Worm (Caenorhabditis elegans) whole organism, L2 larva: ENCODE data around the gene Y54H5A.2.

Source experiments
- C34F6.9 ChIP-seq: fragments of 150-350 bp; optimal IDR thresholded peaks from 2 replicates; lab custom pipeline; 2014; ENCODE audit warnings: missing biosample characterization, missing genetic modification characterization
- F13H6.1 ChIP-seq: sonication (generic microtip); optimal IDR thresholded peaks from 2 replicates; lab custom pipeline; 2016; ENCODE audit warnings: missing genetic modification characterization, missing compliant biosample characterization
- R02D3.7 ChIP-seq: fragments of 150-350 bp; optimal IDR thresholded peaks from 2 replicates; lab custom pipeline; 2014; ENCODE audit warnings: missing biosample characterization, missing genetic modification characterization
- Y55F3AM.14 ChIP-seq: fragments of 200-800 bp; sonication (Bioruptor generic); optimal IDR thresholded peaks from 2 replicates; lab custom pipeline; 2018; ENCODE audit warnings: mild to moderate bottlenecking, missing genetic modification characterization, missing compliant biosample characterization
- ZK546.5 ChIP-seq: sonication (generic microtip); optimal IDR thresholded peaks from 2 replicates; lab custom pipeline; 2017; ENCODE audit warnings: missing biosample characterization, missing genetic modification characterization
- alr-1 ChIP-seq: fragments of 150-350 bp; optimal IDR thresholded peaks from 2 replicates; lab custom pipeline; 2014; ENCODE audit warnings: missing biosample characterization, missing genetic modification characterization
- aly-2 ChIP-seq: fragments of 150-350 bp; optimal IDR thresholded peaks from 2 replicates; lab custom pipeline; 2014; ENCODE audit warnings: missing biosample characterization, missing genetic modification characterization
- blmp-1 ChIP-seq: sonication (generic microtip); optimal IDR thresholded peaks from 2 replicates; lab custom pipeline; 2017; ENCODE audit warnings: missing genetic modification characterization, mild to moderate bottlenecking, missing compliant biosample characterization, antibody characterized with exemption, moderate library complexity; ENCODE audit not compliant: insufficient read depth
- ceh-16 ChIP-seq: fragments of 150-350 bp; optimal IDR thresholded peaks from 2 replicates; lab custom pipeline; 2014; ENCODE audit warnings: missing biosample characterization, missing genetic modification characterization
- ceh-82 ChIP-seq: fragments of 150-350 bp; optimal IDR thresholded peaks from 2 replicates; lab custom pipeline; 2014; ENCODE audit warnings: missing biosample characterization, missing genetic modification characterization
- crh-2 ChIP-seq: sonication (generic microtip); optimal IDR thresholded peaks from 2 replicates; lab custom pipeline; 2017; ENCODE audit warnings: missing biosample characterization, missing genetic modification characterization
- dmd-4 ChIP-seq: sonication (generic microtip); optimal IDR thresholded peaks from 2 replicates; lab custom pipeline; 2017; ENCODE audit warnings: missing biosample characterization, missing genetic modification characterization
- elt-1 ChIP-seq: fragments of 150-350 bp; optimal IDR thresholded peaks from 2 replicates; lab custom pipeline; 2014; ENCODE audit warnings: missing biosample characterization, missing genetic modification characterization
- elt-3 ChIP-seq: sonication (generic microtip); optimal IDR thresholded peaks from 2 replicates; lab custom pipeline; 2017; ENCODE audit warnings: missing biosample characterization, missing genetic modification characterization
- fos-1 ChIP-seq: fragments of 150-350 bp; optimal IDR thresholded peaks from 2 replicates; lab custom pipeline; 2014; ENCODE audit warnings: missing biosample characterization, missing genetic modification characterization
- lin-11 ChIP-seq: fragments of 150-350 bp; sonication (generic microtip); optimal IDR thresholded peaks from 2 replicates; lab custom pipeline; 2014; ENCODE audit warnings: missing biosample characterization, missing genetic modification characterization, inconsistent platforms, mixed read lengths
- lin-13 ChIP-seq: fragments of 150-350 bp; optimal IDR thresholded peaks from 2 replicates; lab custom pipeline; 2014; ENCODE audit warnings: missing biosample characterization, missing genetic modification reagents, missing genetic modification characterization
- lin-39 ChIP-seq: fragments of 150-350 bp; optimal IDR thresholded peaks from 2 replicates; lab custom pipeline; 2014; ENCODE audit warnings: missing biosample characterization, missing genetic modification reagents, missing genetic modification characterization
- lsy-2 ChIP-seq, 2 experiments: fragments of 150-350 bp in 1 of 2; sonication (generic microtip) in 1 of 2; optimal IDR thresholded peaks; 2 replicates each; lab custom pipeline; 2014 to 2017; ENCODE audit warnings: missing biosample characterization in 2 of 2, missing genetic modification characterization in 2 of 2
- mab-5 ChIP-seq: fragments of 150-350 bp; optimal IDR thresholded peaks from 2 replicates; lab custom pipeline; 2014; ENCODE audit warnings: missing biosample characterization, missing genetic modification characterization
- mbf-1 ChIP-seq: sonication (generic microtip); optimal IDR thresholded peaks from 2 replicates; lab custom pipeline; 2017; ENCODE audit warnings: missing biosample characterization, missing genetic modification characterization
- mdl-1 ChIP-seq, 2 experiments: fragments of 150-350 bp in 1 of 2; sonication (generic microtip) in 1 of 2; optimal IDR thresholded peaks; 2 replicates each; lab custom pipeline; 2017; ENCODE audit warnings: missing biosample characterization in 2 of 2, missing genetic modification characterization in 2 of 2
- nhr-10 ChIP-seq: sonication (generic microtip); optimal IDR thresholded peaks from 2 replicates; lab custom pipeline; 2017; ENCODE audit warnings: missing biosample characterization, missing genetic modification characterization
- nhr-11 ChIP-seq: fragments of 150-350 bp; optimal IDR thresholded peaks from 2 replicates; lab custom pipeline; 2014; ENCODE audit warnings: missing biosample characterization, missing genetic modification characterization
- nhr-12 ChIP-seq: fragments of 150-350 bp; optimal IDR thresholded peaks from 2 replicates; lab custom pipeline; 2014; ENCODE audit warnings: missing biosample characterization, missing genetic modification characterization
- nhr-129 ChIP-seq: fragments of 150-350 bp; optimal IDR thresholded peaks from 2 replicates; lab custom pipeline; 2014; ENCODE audit warnings: missing biosample characterization, missing genetic modification characterization
- nhr-23 ChIP-seq: fragments of 150-350 bp; optimal IDR thresholded peaks from 2 replicates; lab custom pipeline; 2014; ENCODE audit warnings: missing biosample characterization, missing genetic modification reagents, missing genetic modification characterization
- nhr-237 ChIP-seq: fragments of 150-350 bp; optimal IDR thresholded peaks from 2 replicates; lab custom pipeline; 2014; ENCODE audit warnings: missing biosample characterization, missing genetic modification characterization
- nhr-25 ChIP-seq: fragments of 150-350 bp; sonication (generic microtip); optimal IDR thresholded peaks from 3 replicates; lab custom pipeline; 2014; ENCODE audit warnings: missing biosample characterization, missing genetic modification characterization
- nhr-77 ChIP-seq: fragments of 150-350 bp; optimal IDR thresholded peaks from 2 replicates; lab custom pipeline; 2014; ENCODE audit warnings: missing biosample characterization, missing genetic modification characterization
- peb-1 ChIP-seq: fragments of 150-350 bp; optimal IDR thresholded peaks from 2 replicates; lab custom pipeline; 2014; ENCODE audit warnings: missing biosample characterization, missing genetic modification characterization
- sem-4 ChIP-seq: fragments of 150-350 bp; optimal IDR thresholded peaks from 2 replicates; lab custom pipeline; 2014; ENCODE audit warnings: missing biosample characterization, missing genetic modification reagents, missing genetic modification characterization
- skn-1 ChIP-seq: sonication (generic microtip); optimal IDR thresholded peaks from 2 replicates; lab custom pipeline; 2017; ENCODE audit warnings: missing biosample characterization, missing genetic modification characterization
- sma-3 ChIP-seq: sonication (generic microtip); optimal IDR thresholded peaks from 2 replicates; lab custom pipeline; 2016; ENCODE audit warnings: missing genetic modification reagents, missing genetic modification characterization, missing compliant biosample characterization
- unc-39 ChIP-seq: fragments of 150-350 bp; optimal IDR thresholded peaks from 2 replicates; lab custom pipeline; 2014; ENCODE audit warnings: missing biosample characterization, missing genetic modification characterization
- unc-55 ChIP-seq: fragments of 150-350 bp; sonication (generic microtip); optimal IDR thresholded peaks from 3 replicates; lab custom pipeline; 2014; ENCODE audit warnings: missing biosample characterization, missing genetic modification reagents, missing genetic modification characterization
- unc-62 ChIP-seq: fragments of 150-350 bp; optimal IDR thresholded peaks from 2 replicates; lab custom pipeline; 2014; ENCODE audit warnings: missing biosample characterization, missing genetic modification reagents, missing genetic modification characterization
- zag-1 ChIP-seq: fragments of 150-350 bp; optimal IDR thresholded peaks from 2 replicates; lab custom pipeline; 2014; ENCODE audit warnings: missing biosample characterization, missing genetic modification characterization
- ztf-1 ChIP-seq: fragments of 200-800 bp; sonication (Bioruptor generic); conservative IDR thresholded peaks from 2 replicates; pipeline ENCODE4 v1.3.6; 2022; ENCODE audit warnings: missing genetic modification characterization, missing compliant biosample characterization
- ztf-4 ChIP-seq: fragments of 150-350 bp; optimal IDR thresholded peaks from 2 replicates; lab custom pipeline; 2014; ENCODE audit warnings: missing biosample characterization, missing genetic modification characterization

The Y54H5A.2 gene

DNA sequence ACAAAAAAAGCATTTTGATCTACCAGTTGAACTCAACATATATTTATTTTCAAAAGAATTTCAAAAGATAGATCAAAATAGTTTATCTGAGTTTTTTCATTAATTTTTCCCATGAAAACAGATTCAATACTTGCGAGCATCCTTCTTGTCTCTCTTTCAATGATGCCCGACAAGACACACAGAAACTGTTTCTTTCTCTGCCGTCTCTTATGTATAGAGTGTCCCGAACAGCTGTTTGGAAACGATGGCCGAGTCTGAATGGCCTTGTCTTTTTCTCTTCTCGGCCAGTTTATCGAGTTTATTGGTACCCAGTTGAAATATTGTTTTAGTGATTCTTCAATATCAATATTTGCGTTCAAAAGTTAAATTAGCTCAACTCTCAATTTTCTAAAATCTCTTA, 40.6 kb downstream of the Y54H5A.2 start (continued):
- TF ChIP-seq fos-1 (tag; lab: Kevin White, UChicago) (peak; percentile 30), Y55F3AM.14 (GFP tag; lab: Kevin White, UChicago) (no peak), ztf-1 (GFP tag; lab: Robert Waterston, UW) (no peak), C34F6.9 (tag; lab: Kevin White, UChicago) (peak; percentile 89), unc-62 (GFP tag; lab: Kevin White, UChicago) (no peak), blmp-1 (tag; lab: Kevin White, UChicago) (no peak), F13H6.1 (tag; lab: Kevin White, UChicago) (no peak), lsy-2 (tag; optimal IDR thresholded peaks at IDR 0.05; lab: Kevin White, UChicago) (peak; percentile 27 to 79), nhr-12 (tag; lab: Kevin White, UChicago) (no peak), mdl-1 (tag; optimal IDR thresholded peaks at IDR 0.05; lab: Kevin White, UChicago) (no peak)

DNA sequence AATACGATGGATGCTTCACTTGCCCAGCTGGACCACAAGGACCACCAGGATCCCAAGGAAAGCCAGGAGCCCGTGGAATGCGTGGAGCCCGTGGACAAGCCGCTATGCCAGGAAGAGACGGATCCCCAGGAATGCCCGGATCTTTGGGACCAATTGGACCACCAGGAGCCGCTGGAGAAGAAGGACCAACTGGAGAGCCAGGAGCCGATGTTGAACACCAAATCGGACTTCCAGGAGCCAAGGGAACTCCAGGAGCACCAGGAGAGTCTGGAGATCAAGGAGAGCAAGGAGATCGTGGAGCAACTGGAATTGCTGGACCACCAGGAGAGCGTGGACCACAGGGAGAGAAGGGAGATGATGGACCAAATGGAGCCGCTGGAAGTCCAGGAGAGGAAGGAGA, 41.4 kb downstream of the Y54H5A.2 start:
- no peak for TF ChIP-seq nhr-129 (tag; lab: Kevin White, UChicago)

DNA sequence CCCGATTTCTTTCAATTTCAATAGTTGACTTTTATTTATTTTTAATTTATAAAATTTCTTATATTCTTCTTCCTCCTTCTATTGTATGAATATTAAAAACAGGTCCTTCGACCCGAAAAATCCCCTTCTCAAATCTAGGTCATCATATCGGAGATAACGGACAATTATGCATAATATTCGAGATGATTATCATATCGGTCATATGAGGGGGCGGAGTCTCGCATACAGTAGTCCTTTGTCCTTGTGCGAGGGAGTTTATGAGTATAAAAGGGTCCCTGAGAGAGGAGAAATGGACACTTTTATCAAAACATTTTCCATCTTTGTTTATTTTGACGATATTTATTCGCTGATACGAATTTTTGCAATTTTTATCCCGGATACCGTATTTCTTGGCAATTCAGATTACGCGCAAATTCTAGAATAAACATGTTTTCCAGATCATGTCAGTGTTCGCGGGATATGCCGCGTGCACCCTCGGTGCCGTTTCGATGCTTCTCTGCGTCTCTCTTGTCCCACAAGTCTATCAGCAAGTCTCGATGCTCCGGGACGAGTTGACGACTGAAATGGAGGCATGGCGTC, 42.4 kb downstream of the Y54H5A.2 start, which contains the start of gene dpy-17:
TSS of gene dpy-17 (plus strand) at position 438 of the 579 bp plus-strand sequence.
- TF ChIP-seq ZK546.5 (tag; lab: Kevin White, UChicago), result no peak
- TF ChIP-seq alr-1 (tag; lab: Kevin White, UChicago), result no peak
- TF ChIP-seq F13H6.1 (tag; lab: Kevin White, UChicago), result no peak
- TF ChIP-seq unc-55 (GFP tag; lab: Kevin White, UChicago), result no peak
- TF ChIP-seq fos-1 (tag; lab: Kevin White, UChicago), result no peak
- no peak for TF ChIP-seq nhr-237
- TF ChIP-seq elt-3 (tag; lab: Kevin White, UChicago), result no peak
- no peak for TF ChIP-seq crh-2 (tag; lab: Kevin White, UChicago)
- TF ChIP-seq nhr-23 (tag; lab: Kevin White, UChicago), result no peak
- TF ChIP-seq lin-39 (tag; lab: Kevin White, UChicago), result no peak
- no peak for TF ChIP-seq blmp-1 (tag; lab: Kevin White, UChicago)
- no peak for TF ChIP-seq nhr-77
- TF ChIP-seq nhr-11 (tag; lab: Kevin White, UChicago), result no peak
- TF ChIP-seq dmd-4 (tag; lab: Kevin White, UChicago), result no peak

DNA sequence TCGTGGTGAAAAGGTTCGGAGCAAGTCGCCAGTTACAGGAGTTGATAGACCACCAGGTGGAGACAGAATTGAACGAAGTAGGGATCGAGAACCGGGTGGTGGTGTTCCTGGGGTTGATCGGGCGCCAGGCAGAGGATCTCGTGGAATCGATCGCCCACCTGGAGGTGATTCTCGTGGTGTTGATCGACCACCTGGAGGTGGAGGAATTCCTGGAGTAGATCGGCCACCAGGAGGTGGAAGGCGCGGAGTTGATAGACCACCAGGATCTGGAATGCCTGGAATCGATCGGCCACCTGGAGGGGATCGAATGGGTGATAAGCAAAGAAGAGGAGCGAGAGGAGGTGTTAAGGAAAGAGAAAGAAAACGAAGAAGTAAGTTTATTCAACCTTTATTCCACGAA, 43.9 kb downstream of the Y54H5A.2 start:
- TF ChIP-seq nhr-129 (tag; lab: Kevin White, UChicago), result no peak
- TF ChIP-seq crh-2 (tag; lab: Kevin White, UChicago), result no peak
- TF ChIP-seq nhr-25 (tag; lab: Kevin White, UChicago), result no peak
- no peak for TF ChIP-seq sma-3 (GFP tag; lab: Kevin White, UChicago)
- no peak for TF ChIP-seq unc-39
- no peak for TF ChIP-seq fos-1 (tag; lab: Kevin White, UChicago)
- no peak for TF ChIP-seq lin-39 (tag; lab: Kevin White, UChicago)
- no peak for TF ChIP-seq ceh-16 (tag; lab: Kevin White, UChicago)
- TF ChIP-seq elt-1 (tag; lab: Kevin White, UChicago), result no peak
- no peak for TF ChIP-seq mbf-1
- no peak for TF ChIP-seq unc-55 (GFP tag; lab: Kevin White, UChicago)
- no peak for TF ChIP-seq C34F6.9 (tag; lab: Kevin White, UChicago)
- TF ChIP-seq unc-62 (GFP tag; lab: Kevin White, UChicago), result no peak
- no peak for TF ChIP-seq peb-1
- no peak for TF ChIP-seq nhr-11 (tag; lab: Kevin White, UChicago)
- TF ChIP-seq nhr-77, result no peak

DNA sequence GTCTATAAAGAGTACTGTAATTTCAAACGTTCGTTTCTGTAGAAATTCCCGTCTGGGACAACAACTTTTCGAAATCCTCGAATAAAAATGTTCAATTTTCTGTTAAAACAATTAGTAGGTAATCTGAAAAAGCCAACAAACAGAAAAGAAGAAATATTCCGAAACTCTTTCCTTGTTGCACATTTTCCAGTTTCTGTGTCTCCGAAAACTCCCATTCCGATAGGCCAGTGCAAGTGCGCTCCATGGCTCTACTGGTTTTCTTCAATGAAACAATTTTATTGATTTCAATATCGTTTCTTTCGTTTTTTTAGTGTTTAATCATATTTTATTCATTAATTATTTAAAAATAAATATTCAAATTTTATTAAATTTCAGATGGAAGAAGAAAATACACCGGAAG, 46.8 kb downstream of the Y54H5A.2 start, which contains the start of gene F54D8.6:
TSS of gene F54D8.6 (plus strand) at position 370 of the 400 bp plus-strand sequence.
- TF ChIP-seq unc-62 (GFP tag; lab: Kevin White, UChicago) (no peak), elt-3 (tag; lab: Kevin White, UChicago) (no peak), lin-13 (GFP tag; lab: Kevin White, UChicago) (peak; percentile 46), C34F6.9 (tag; lab: Kevin White, UChicago) (peak; percentile 83), ztf-1 (GFP tag; lab: Robert Waterston, UW) (no peak), Y55F3AM.14 (GFP tag; lab: Kevin White, UChicago) (no peak), ZK546.5 (tag; lab: Kevin White, UChicago) (no peak), aly-2 (no peak), nhr-129 (tag; lab: Kevin White, UChicago) (no peak), lin-39 (tag; lab: Kevin White, UChicago) (no peak), zag-1 (no peak), nhr-23 (tag; lab: Kevin White, UChicago) (no peak), peb-1 (no peak), dmd-4 (tag; lab: Kevin White, UChicago) (no peak), R02D3.7 (tag; lab: Kevin White, UChicago) (no peak), ceh-82 (tag; lab: Kevin White, UChicago) (no peak), mbf-1 (no peak), alr-1 (tag; lab: Kevin White, UChicago) (no peak), unc-39 (no peak), nhr-10 (tag; lab: Kevin White, UChicago) (no peak), F13H6.1 (tag; lab: Kevin White, UChicago) (no peak), unc-55 (GFP tag; lab: Kevin White, UChicago) (peak; percentile 74), blmp-1 (tag; lab: Kevin White, UChicago) (no peak), skn-1 (tag; lab: Kevin White, UChicago) (no peak), lin-11 (tag; lab: Kevin White, UChicago) (no peak), nhr-25 (tag; lab: Kevin White, UChicago) (peak; percentile 23), fos-1 (tag; lab: Kevin White, UChicago) (peak; percentile 30), crh-2 (tag; lab: Kevin White, UChicago) (peak; percentile 35), ztf-4 (tag; lab: Kevin White, UChicago) (no peak), elt-1 (tag; lab: Kevin White, UChicago) (no peak), mab-5 (tag; lab: Kevin White, UChicago) (peak; percentile 2), sem-4 (tag; lab: Kevin White, UChicago) (no peak)
